Worm (Caenorhabditis elegans) whole organism, midembryonic: Measurements from ENCODE around the gene ptr-13.

Source experiments
- T22C8.4 ChIP-seq: fragments of 200-800 bp; sonication (Bioruptor generic); IDR thresholded peaks from 2 replicates; pipeline ENCODE4 v1.3.6; 2022; ENCODE audit warnings: missing genetic modification characterization, missing compliant biosample characterization
- cog-1 ChIP-seq: sonication (generic microtip); optimal IDR thresholded peaks from 2 replicates; lab custom pipeline; 2016; ENCODE audit warnings: missing genetic modification characterization, missing compliant biosample characterization
- flt-1 ChIP-seq: fragments of 200-800 bp; sonication (Bioruptor generic); IDR thresholded peaks from 2 replicates; pipeline ENCODE4 v1.3.6; 2022; ENCODE audit warnings: missing genetic modification characterization, missing compliant biosample characterization
- med-1 ChIP-seq: sonication (generic microtip); optimal IDR thresholded peaks from 2 replicates; lab custom pipeline; 2017; ENCODE audit warnings: missing genetic modification characterization, mild to moderate bottlenecking, missing compliant biosample characterization, antibody characterized with exemption, missing genetic modification reagents; ENCODE audit not compliant: insufficient read depth
- tab-1 ChIP-seq: fragments of 200-800 bp; sonication (Bioruptor generic); IDR thresholded peaks from 2 replicates; pipeline ENCODE4 v1.3.6; 2022; ENCODE audit warnings: missing genetic modification characterization, missing compliant biosample characterization
- ztf-23 ChIP-seq: fragments of 200-800 bp; sonication (Bioruptor generic); IDR thresholded peaks from 2 replicates; pipeline ENCODE4 v1.3.6; 2022; ENCODE audit warnings: missing genetic modification reagents, missing genetic modification characterization, missing compliant biosample characterization
- ztf-29 ChIP-seq: fragments of 200-800 bp; sonication (Bioruptor generic); IDR thresholded peaks from 2 replicates; pipeline ENCODE4 v1.3.6; 2022; ENCODE audit warnings: missing genetic modification reagents, missing genetic modification characterization, missing compliant biosample characterization

- TF ChIP-seq med-1 = no peak
- TF ChIP-seq cog-1 = no peak
- no peak for TF ChIP-seq ztf-29 (GFP tag; lab: Robert Waterston, UW)
- no peak for TF ChIP-seq tab-1 (GFP tag; lab: Robert Waterston, UW)
- no peak for TF ChIP-seq ztf-23 (GFP tag; lab: Robert Waterston, UW)
- no peak for TF ChIP-seq T22C8.4 (GFP tag; lab: Robert Waterston, UW)
- TF ChIP-seq flt-1 (GFP tag; lab: Robert Waterston, UW) = no peak
Observed at ce11 chrII:11153800-11154199, 8.5 kb downstream of the ptr-13 start.
